Fruit fly (Drosophila melanogaster) whole organism, embryonic: ENCODE data around the gene Cchl.
A peak's percentile ranks its signal among the peaks of the same experiment; 100 is the strongest.

Experiments used
- Bgb ChIP-seq: fragments of 200-800 bp; sonication (Bioruptor generic); IDR thresholded peaks from 2 replicates; pipeline ENCODE4 v1.3.6; 2022; ENCODE audit warnings: missing biosample characterization, missing genetic modification characterization; ENCODE audit not compliant: partially characterized antibody
- CG10267 ChIP-seq: fragments of 200-800 bp; sonication (Bioruptor generic); optimal IDR thresholded peaks from 2 replicates; lab custom pipeline; 2018; ENCODE audit warnings: missing biosample characterization, mild to moderate bottlenecking, missing genetic modification characterization, moderate library complexity
- CG11560 ChIP-seq: fragments of 200-800 bp; sonication (Bioruptor generic); IDR thresholded peaks from 3 replicates; pipeline ENCODE4 v1.3.6; 2022; ENCODE audit warnings: missing biosample characterization, missing genetic modification characterization
- CG12391 ChIP-seq: fragments of 200-800 bp; sonication (Bioruptor generic); optimal IDR thresholded peaks from 3 replicates; lab custom pipeline; 2018; ENCODE audit warnings: missing biosample characterization, mild to moderate bottlenecking, missing genetic modification characterization, moderate library complexity
- CG12659 ChIP-seq: fragments of 200-800 bp; sonication (Bioruptor generic); optimal IDR thresholded peaks from 3 replicates; lab custom pipeline; 2017; ENCODE audit warnings: mild to moderate bottlenecking, missing biosample characterization, missing genetic modification reagents, missing genetic modification characterization
- CG14710 ChIP-seq: fragments of 200-800 bp; sonication (Bioruptor generic); optimal IDR thresholded peaks from 3 replicates; lab custom pipeline; 2019; ENCODE audit warnings: missing biosample characterization, mild to moderate bottlenecking, missing genetic modification characterization, moderate library complexity
- CG15514 ChIP-seq: fragments of 200-800 bp; sonication (Bioruptor generic); optimal IDR thresholded peaks from 3 replicates; lab custom pipeline; 2017; ENCODE audit warnings: missing biosample characterization, missing genetic modification characterization, mild to moderate bottlenecking, moderate library complexity, missing genetic modification reagents
- CG2678 ChIP-seq: fragments of 200-800 bp; sonication (Bioruptor generic); optimal IDR thresholded peaks from 3 replicates; lab custom pipeline; 2019; ENCODE audit warnings: missing biosample characterization, mild to moderate bottlenecking, missing genetic modification characterization, moderate library complexity
- CG2712 ChIP-seq: fragments of 200-800 bp; optimal IDR thresholded peaks from 3 replicates; lab custom pipeline; 2019; ENCODE audit warnings: missing biosample characterization, mild to moderate bottlenecking, missing genetic modification characterization, moderate library complexity
- CG31224 ChIP-seq: fragments of 200-800 bp; sonication (Bioruptor generic); IDR thresholded peaks from 2 replicates; pipeline ENCODE4 v1.3.6; 2022; ENCODE audit warnings: missing biosample characterization, missing genetic modification characterization
- CG5245 ChIP-seq: fragments of 200-800 bp; sonication (Bioruptor generic); optimal IDR thresholded peaks from 3 replicates; lab custom pipeline; 2016; ENCODE audit warnings: missing biosample characterization, missing genetic modification characterization
- CG6791 ChIP-seq: fragments of 200-800 bp; sonication (Bioruptor generic); IDR thresholded peaks from 3 replicates; pipeline ENCODE4 v1.3.6; 2022; ENCODE audit warnings: missing biosample characterization, missing genetic modification characterization; ENCODE audit not compliant: partially characterized antibody
- CG7745 ChIP-seq: fragments of 200-800 bp; sonication (Bioruptor generic); optimal IDR thresholded peaks from 2 replicates; lab custom pipeline; 2018; ENCODE audit warnings: missing biosample characterization, mild to moderate bottlenecking, missing genetic modification characterization, moderate library complexity
- CHES-1-like ChIP-seq: fragments of 200-800 bp; sonication (Bioruptor generic); optimal IDR thresholded peaks from 2 replicates; lab custom pipeline; 2016; ENCODE audit warnings: missing biosample characterization, missing genetic modification characterization
- D19B ChIP-seq: fragments of 200-800 bp; sonication (Bioruptor generic); optimal IDR thresholded peaks from 2 replicates; lab custom pipeline; 2017; ENCODE audit warnings: missing biosample characterization, mild to moderate bottlenecking, missing genetic modification characterization
- Doc3 ChIP-seq: fragments of 200-800 bp; sonication (Bioruptor generic); IDR thresholded peaks from 3 replicates; pipeline ENCODE4 v1.3.6; 2022; ENCODE audit warnings: missing biosample characterization, missing genetic modification characterization; ENCODE audit not compliant: partially characterized antibody
- E2f1 ChIP-seq: fragments of 200-800 bp; sonication (Bioruptor generic); IDR thresholded peaks from 2 replicates; pipeline ENCODE4 v1.3.6; 2022; ENCODE audit warnings: missing biosample characterization, missing genetic modification characterization
- Elba2 ChIP-seq: fragments of 200-800 bp; sonication (Bioruptor generic); optimal IDR thresholded peaks from 3 replicates; lab custom pipeline; 2016; ENCODE audit warnings: missing biosample characterization, missing genetic modification characterization
- Fer2 ChIP-seq: fragments of 200-800 bp; sonication (Bioruptor generic); optimal IDR thresholded peaks from 2 replicates; lab custom pipeline; 2018; ENCODE audit warnings: missing biosample characterization, mild to moderate bottlenecking, missing genetic modification characterization, moderate library complexity
- HmgD ChIP-seq: fragments of 200-800 bp; sonication (Bioruptor generic); optimal IDR thresholded peaks from 3 replicates; lab custom pipeline; 2016; ENCODE audit warnings: missing biosample characterization, missing genetic modification characterization
- Hr3 ChIP-seq: fragments of 200-800 bp; sonication (Bioruptor generic); optimal IDR thresholded peaks from 3 replicates; lab custom pipeline; 2016; ENCODE audit warnings: missing biosample characterization, missing genetic modification characterization
- Hr78 ChIP-seq, 2 experiments: fragments of 200-800 bp in 1 of 2; fragments of >200 bp in 1 of 2; sonication (Bioruptor generic) in 1 of 2; optimal IDR thresholded peaks; 2 replicates each; lab custom pipeline; 2017 to 2019; ENCODE audit warnings: missing biosample characterization in 2 of 2, missing genetic modification characterization in 2 of 2, mild to moderate bottlenecking in 1 of 2, moderate library complexity in 1 of 2
- Pdp1 ChIP-seq, 2 experiments: fragments of 200-800 bp; sonication (Bioruptor generic); optimal IDR thresholded peaks; 3 replicates each; lab custom pipeline; 2016; ENCODE audit warnings: missing biosample characterization in 2 of 2, missing genetic modification characterization in 2 of 2, mild to moderate bottlenecking in 1 of 2, moderate library complexity in 1 of 2
- Rfx ChIP-seq: fragments of 200-800 bp; sonication (Bioruptor generic); IDR thresholded peaks from 2 replicates; pipeline ENCODE4 v1.3.6; 2022; ENCODE audit warnings: missing biosample characterization, missing genetic modification characterization
- Sry-δ ChIP-seq: fragments of 200-800 bp; sonication (Bioruptor generic); optimal IDR thresholded peaks from 2 replicates; lab custom pipeline; 2016; ENCODE audit warnings: missing biosample characterization, missing genetic modification characterization
- Xrp1 ChIP-seq: fragments of 200-800 bp; sonication (Bioruptor generic); IDR thresholded peaks from 2 replicates; pipeline ENCODE4 v1.3.6; 2022; ENCODE audit warnings: missing biosample characterization, missing genetic modification characterization
- ac ChIP-seq: fragments of 200-800 bp; sonication (Bioruptor generic); optimal IDR thresholded peaks from 3 replicates; lab custom pipeline; 2017; ENCODE audit warnings: missing biosample characterization, mild to moderate bottlenecking, missing genetic modification characterization
- ato ChIP-seq: fragments of 200-800 bp; sonication (Bioruptor generic); IDR thresholded peaks from 2 replicates; pipeline ENCODE4 v1.3.6; 2022; ENCODE audit warnings: missing biosample characterization, missing genetic modification characterization; ENCODE audit not compliant: partially characterized antibody
- caup ChIP-seq: fragments of 200-800 bp; sonication (Bioruptor generic); optimal IDR thresholded peaks from 3 replicates; lab custom pipeline; 2017; ENCODE audit warnings: missing biosample characterization, mild to moderate bottlenecking, missing genetic modification characterization, moderate library complexity; ENCODE audit not compliant: severe bottlenecking
- crc ChIP-seq: fragments of 200-800 bp; sonication (Bioruptor generic); optimal IDR thresholded peaks from 2 replicates; lab custom pipeline; 2016; ENCODE audit warnings: missing biosample characterization, missing genetic modification characterization
- eve ChIP-seq, 2 experiments: fragments of >200 bp; optimal IDR thresholded peaks; 2 replicates each; lab custom pipeline; 2017; ENCODE audit warnings: missing biosample characterization in 2 of 2, missing genetic modification characterization in 2 of 2
- fu2 ChIP-seq: fragments of 200-800 bp; sonication (Bioruptor generic); optimal IDR thresholded peaks from 2 replicates; lab custom pipeline; 2016; ENCODE audit warnings: missing biosample characterization, missing genetic modification characterization
- insv ChIP-seq, 2 experiments: fragments of 200-800 bp; sonication (Bioruptor generic); optimal IDR thresholded peaks; 3 replicates each; lab custom pipeline; 2016 to 2018; ENCODE audit warnings: missing biosample characterization in 2 of 2, missing genetic modification characterization in 2 of 2
- inv ChIP-seq: fragments of 200-800 bp; sonication (Bioruptor generic); IDR thresholded peaks from 2 replicates; pipeline ENCODE4 v1.3.6; 2022; ENCODE audit warnings: missing biosample characterization, missing genetic modification characterization; ENCODE audit not compliant: partially characterized antibody
- lov ChIP-seq, 2 experiments: fragments of 200-800 bp in 1 of 2; fragments of >200 bp in 1 of 2; sonication (Bioruptor generic) in 1 of 2; IDR thresholded peaks in 1 of 2; optimal IDR thresholded peaks in 1 of 2; 2 replicates in 1 of 2; 3 replicates in 1 of 2; pipeline versions ENCODE4 v1.3.6 to Lab custom; 2017 to 2022; ENCODE audit warnings: missing biosample characterization in 1 of 2, missing genetic modification characterization in 1 of 2
- maf-S ChIP-seq: fragments of 200-800 bp; sonication (Bioruptor generic); optimal IDR thresholded peaks from 2 replicates; lab custom pipeline; 2016; ENCODE audit warnings: missing biosample characterization, missing genetic modification characterization
- nerfin-1 ChIP-seq: fragments of 200-800 bp; sonication (Bioruptor generic); optimal IDR thresholded peaks from 3 replicates; lab custom pipeline; 2019; ENCODE audit warnings: missing biosample characterization, mild to moderate bottlenecking, missing genetic modification characterization, moderate library complexity
- pb ChIP-seq: fragments of 200-800 bp; sonication (Bioruptor generic); optimal IDR thresholded peaks from 3 replicates; lab custom pipeline; 2016; ENCODE audit warnings: missing biosample characterization, missing genetic modification characterization
- pum ChIP-seq: fragments of 200-800 bp; sonication (Bioruptor generic); optimal IDR thresholded peaks from 2 replicates; lab custom pipeline; 2016; ENCODE audit warnings: missing biosample characterization, missing genetic modification characterization
- pzg ChIP-seq: fragments of 200-800 bp; sonication (Bioruptor generic); optimal IDR thresholded peaks from 3 replicates; lab custom pipeline; 2018; ENCODE audit warnings: missing biosample characterization, mild to moderate bottlenecking, missing genetic modification characterization, moderate library complexity
- row ChIP-seq: fragments of 200-800 bp; sonication (Bioruptor generic); IDR thresholded peaks from 3 replicates; pipeline ENCODE4 v1.3.6; 2022; ENCODE audit warnings: missing biosample characterization, missing genetic modification characterization
- run ChIP-seq: fragments of 200-800 bp; sonication (Bioruptor generic); optimal IDR thresholded peaks from 3 replicates; lab custom pipeline; 2018; ENCODE audit warnings: missing biosample characterization, mild to moderate bottlenecking, missing genetic modification characterization
- schlank ChIP-seq: fragments of 200-800 bp; sonication (Bioruptor generic); optimal IDR thresholded peaks from 2 replicates; lab custom pipeline; 2018; ENCODE audit warnings: missing biosample characterization, mild to moderate bottlenecking, missing genetic modification characterization
- stwl ChIP-seq: fragments of 200-800 bp; sonication (Bioruptor generic); optimal IDR thresholded peaks from 3 replicates; lab custom pipeline; 2018; ENCODE audit warnings: missing biosample characterization, mild to moderate bottlenecking, missing genetic modification characterization, moderate library complexity
- tna ChIP-seq: fragments of 200-800 bp; sonication (Bioruptor generic); IDR thresholded peaks from 2 replicates; pipeline ENCODE4 v1.3.6; 2022; ENCODE audit warnings: missing biosample characterization, missing genetic modification characterization; ENCODE audit not compliant: partially characterized antibody
- unc-4 ChIP-seq: fragments of 200-800 bp; sonication (Bioruptor generic); IDR thresholded peaks from 2 replicates; pipeline ENCODE4 v1.3.6; 2022; ENCODE audit warnings: missing biosample characterization, missing genetic modification characterization; ENCODE audit not compliant: partially characterized antibody
- vvl ChIP-seq: fragments of 200-800 bp; sonication (Bioruptor generic); IDR thresholded peaks from 2 replicates; pipeline ENCODE4 v1.3.6; 2022; ENCODE audit warnings: missing biosample characterization, missing genetic modification characterization
- zen2 ChIP-seq: fragments of 200-800 bp; sonication (Bioruptor generic); IDR thresholded peaks from 3 replicates; pipeline ENCODE4 v1.3.6; 2022; ENCODE audit warnings: missing biosample characterization, missing genetic modification characterization; ENCODE audit not compliant: partially characterized antibody

Cchl gene

DNA sequence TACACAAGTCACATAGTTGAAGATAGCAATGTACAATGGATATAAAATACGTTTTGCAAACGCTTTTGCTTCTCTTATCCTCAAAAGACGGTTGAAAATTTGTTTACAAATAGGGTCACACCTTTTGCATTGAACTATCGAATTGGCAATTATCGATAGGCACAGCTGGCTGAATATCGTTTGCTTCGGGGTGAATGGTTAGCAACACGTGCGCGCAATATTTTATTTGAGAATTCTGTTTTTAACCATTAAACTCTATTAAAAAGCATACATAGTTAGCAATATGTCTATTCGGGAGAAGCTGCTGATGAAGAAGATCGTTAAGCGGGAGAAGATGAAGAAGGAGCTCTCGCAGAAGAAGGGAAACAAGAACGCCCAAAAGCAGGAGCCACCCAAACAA is 8.3 kb upstream of the Cchl start (continued):
- TF ChIP-seq lov (optimal IDR thresholded peaks at IDR 0.05; lab: Kevin White, UChicago) (no peak), lov (GFP tag; IDR thresholded peaks at IDR 0.05; lab: Robert Waterston, UW) (no peak), pzg (peak; percentile 60), ac (no peak), schlank (tag; lab: Kevin White, UChicago) (no peak), row (GFP tag; lab: Robert Waterston, UW) (peak; percentile 12; the same call in 1 of the 3 replicates), maf-S (no peak), E2f1 (GFP tag; lab: Robert Waterston, UW) (no peak), inv (GFP tag; lab: Robert Waterston, UW) (peak; percentile 66; the same call in 1 of the 2 replicates), pb (GFP tag; lab: Kevin White, UChicago) (no peak), fu2 (GFP tag; lab: Kevin White, UChicago) (no peak), Doc3 (peak; percentile 72), CG14710 (tag; lab: Kevin White, UChicago) (peak; percentile 69), Hr3 (GFP tag; lab: Kevin White, UChicago) (no peak), Elba2 (GFP tag; lab: Kevin White, UChicago) (no peak), zen2 (GFP tag; lab: Robert Waterston, UW) (peak; percentile 81), Fer2 (tag; lab: Kevin White, UChicago) (no peak), run (tag; lab: Kevin White, UChicago) (no peak), Xrp1 (GFP tag; lab: Robert Waterston, UW) (no peak), Sry-δ (GFP tag; lab: Kevin White, UChicago) (peak; percentile 69), HmgD (GFP tag; lab: Kevin White, UChicago) (no peak), D19B (GFP tag; lab: Kevin White, UChicago) (no peak), vvl (GFP tag; lab: Robert Waterston, UW) (no peak), crc (GFP tag; lab: Kevin White, UChicago) (no peak), Bgb (GFP tag; lab: Robert Waterston, UW) (peak; percentile 85), CG10267 (tag; lab: Kevin White, UChicago) (peak; percentile 2), CG12659 (GFP tag; lab: Kevin White, UChicago) (peak; percentile 26), Rfx (GFP tag; lab: Robert Waterston, UW) (0 out of 2 replicates have a peak, but pooled peaks have one; percentile 6), CG6791 (peak; percentile 84), CG15514 (GFP tag; lab: Kevin White, UChicago) (peak; percentile 4), tna (GFP tag; lab: Robert Waterston, UW) (peak; percentile 71), eve (GFP tag; optimal IDR thresholded peaks at IDR 0.05; lab: Kevin White, UChicago) (no peak)

DNA sequence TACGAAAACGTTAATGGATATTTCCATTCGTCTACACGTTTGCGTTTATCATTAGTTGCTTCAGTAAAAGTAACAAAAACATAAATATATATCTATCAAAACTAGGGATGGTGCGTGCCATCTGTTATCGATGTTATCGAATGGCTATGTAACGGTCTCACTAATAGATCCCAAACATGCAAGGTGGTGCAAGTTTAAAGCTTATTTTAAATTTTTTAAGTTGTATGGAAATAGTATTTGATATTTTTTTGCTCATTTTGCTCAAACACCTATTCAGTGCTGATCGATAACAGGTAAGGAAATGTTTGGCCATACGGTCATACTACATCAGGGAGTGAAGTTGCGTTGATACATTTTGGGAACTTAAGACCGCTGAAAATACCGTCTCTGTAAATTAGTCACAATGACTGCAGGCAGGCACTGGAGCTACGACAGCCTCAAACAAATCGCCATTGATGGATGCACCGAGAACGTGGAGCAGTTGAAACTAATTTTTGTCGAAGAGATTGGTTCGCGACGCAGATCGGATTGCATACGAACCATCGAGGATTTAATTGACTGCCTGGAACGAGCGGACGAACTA is 7.0 kb upstream of the Cchl start, which contains the start of the genes CG45099, CG6015, pit and Fadd:
Gene CG45099 (minus strand): TSS at position 127 of the 583 bp plus-strand sequence.
Gene CG6015 (minus strand): TSS at position 127 of the 583 bp plus-strand sequence.
Gene pit (plus strand): TSS at position 139 of the 583 bp plus-strand sequence.
Gene Fadd (plus strand): TSS at position 296 of the 583 bp plus-strand sequence.
- TF ChIP-seq CG7745 (tag; lab: Kevin White, UChicago) (no peak), unc-4 (GFP tag; lab: Robert Waterston, UW) (peak; percentile 63), stwl (tag; lab: Kevin White, UChicago) (peak; percentile 81), CG31224 (no peak), Hr78 (GFP tag; optimal IDR thresholded peaks at IDR 0.05; lab: Kevin White, UChicago) (no peak), nerfin-1 (peak; percentile 30), insv (GFP tag; optimal IDR thresholded peaks at IDR 0.05; lab: Kevin White, UChicago) (peak in 1 of 2 experiments; percentile 17), Doc3 (peak; percentile 52; the same call in 1 of the 3 replicates), pum (GFP tag; lab: Kevin White, UChicago) (peak; percentile 6), CG11560 (tag; lab: Robert Waterston, UW) (peak; percentile 94), CG2712 (peak; percentile 7), ato (peak; percentile 32; the same call in 1 of the 2 replicates), CG2678 (no peak), Pdp1 (GFP tag; optimal IDR thresholded peaks at IDR 0.05; lab: Kevin White, UChicago) (peak in 1 of 2 experiments; percentile 66), CG5245 (GFP tag; lab: Kevin White, UChicago) (no peak), CHES-1-like (GFP tag; lab: Kevin White, UChicago) (no peak), caup (GFP tag; lab: Kevin White, UChicago) (no peak), CG12391 (tag; lab: Kevin White, UChicago) (peak; percentile 35)
